Worm (Caenorhabditis elegans): ENCODE results near the gene C56G2.5.

- no peak for TF ChIP-seq ama-1 (optimal IDR thresholded peaks at IDR 0.05)
- no peak for TF ChIP-seq hnd-1 (tag; optimal IDR thresholded peaks at IDR 0.05)
- no peak for TF ChIP-seq ets-7 (tag; optimal IDR thresholded peaks at IDR 0.05)
Observed at ce11 chrIII:6324139-6324538, at the start of gene C56G2.5.
